Fruit fly (Drosophila melanogaster): Measurements from ENCODE around the gene CG42852.

dm6 chr3L:16782218-16782763 is 27.0 kb downstream of the CG42852 start:
- TF ChIP-seq CG8478 (optimal IDR thresholded peaks at IDR 0.05) (no peak), CTCF (optimal IDR thresholded peaks at IDR 0.05) (no peak)
